Fruit fly (Drosophila melanogaster): ENCODE measurements around the gene mip130.

mip130 gene

DNA sequence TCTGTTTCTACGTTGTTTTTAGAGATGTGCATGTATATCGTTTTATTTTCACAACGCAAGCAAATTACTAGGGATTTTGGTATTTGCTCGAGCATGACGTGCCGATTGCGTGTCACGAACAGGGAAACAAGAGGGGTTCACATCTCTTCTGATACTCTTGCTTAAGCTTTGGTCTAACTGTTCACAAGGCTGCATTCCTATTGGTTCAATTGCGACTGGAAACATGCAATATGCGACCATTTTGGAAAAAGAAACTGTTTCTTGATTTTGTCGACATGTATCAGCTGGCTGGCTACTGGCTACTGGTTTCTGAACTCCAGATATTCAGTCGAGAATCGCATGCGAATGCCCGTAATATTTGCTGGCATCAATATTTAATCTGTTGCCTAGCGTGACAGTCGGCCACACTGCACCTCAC lies 27.9 kb upstream of the mip130 start, which contains the start of gene Coa8 (continued):
- no peak for TF ChIP-seq CG9727 (GFP tag; optimal IDR thresholded peaks at IDR 0.05)
- TF ChIP-seq trh (GFP tag; optimal IDR thresholded peaks at IDR 0.05) = no peak
- TF ChIP-seq da (GFP tag; optimal IDR thresholded peaks at IDR 0.05) = no peak
- TF ChIP-seq CG31365 (tag; optimal IDR thresholded peaks at IDR 0.05) = no peak
- TF ChIP-seq CG7745 (tag; optimal IDR thresholded peaks at IDR 0.05) = no peak
- no peak for TF ChIP-seq CG8765 (GFP tag; IDR thresholded peaks at IDR 0.05)
- TF ChIP-seq tup (GFP tag; optimal IDR thresholded peaks at IDR 0.05) = no peak
- no peak for TF ChIP-seq CG5180 (GFP tag; optimal IDR thresholded peaks at IDR 0.05)
- no peak for TF ChIP-seq schlank (tag; optimal IDR thresholded peaks at IDR 0.05)
- no peak for TF ChIP-seq Mes4 (GFP tag; optimal IDR thresholded peaks at IDR 0.05)
- TF ChIP-seq CG34422 (GFP tag; IDR thresholded peaks at IDR 0.05) = 0 out of 3 replicates have a peak, but pooled peaks have one; percentile 47
- TF ChIP-seq CG11247 (GFP tag; IDR thresholded peaks at IDR 0.05) = 0 out of 2 replicates have a peak, but pooled peaks have one; percentile 19
- TF ChIP-seq twi (tag; optimal IDR thresholded peaks at IDR 0.05) = no peak
- no peak for TF ChIP-seq her (GFP tag; optimal IDR thresholded peaks at IDR 0.05)
- TF ChIP-seq Sry-δ (GFP tag; optimal IDR thresholded peaks at IDR 0.05) = peak; percentile 52
- no peak for TF ChIP-seq CG13775 (GFP tag; optimal IDR thresholded peaks at IDR 0.05)
- TF ChIP-seq Ets97D (GFP tag; optimal IDR thresholded peaks at IDR 0.05) = peak; percentile 9
- no peak for TF ChIP-seq CG5245 (GFP tag; optimal IDR thresholded peaks at IDR 0.05)
- peak; percentile 14 for TF ChIP-seq Chrac-16 (GFP tag; optimal IDR thresholded peaks at IDR 0.05)
- TF ChIP-seq Pdp1 (GFP tag; optimal IDR thresholded peaks at IDR 0.05) = peak; percentile 49 to 75
- TF ChIP-seq CG1603 (tag; optimal IDR thresholded peaks at IDR 0.05) = peak; percentile 54
- TF ChIP-seq tgo (GFP tag; IDR thresholded peaks at IDR 0.05) = peak; percentile 27; the same call in 1 of the 3 replicates
- TF ChIP-seq odd (GFP tag; optimal IDR thresholded peaks at IDR 0.05) = no peak
- TF ChIP-seq fd102C (GFP tag; optimal IDR thresholded peaks at IDR 0.05) = no peak
- TF ChIP-seq CG13424 (tag; optimal IDR thresholded peaks at IDR 0.05) = peak; percentile 62
- TF ChIP-seq rib (GFP tag; IDR thresholded peaks at IDR 0.05) = no peak
- TF ChIP-seq ewg (GFP tag; optimal IDR thresholded peaks at IDR 0.05) = no peak
- no peak for TF ChIP-seq jing (GFP tag; optimal IDR thresholded peaks at IDR 0.05)
- TF ChIP-seq Lpt (GFP tag; optimal IDR thresholded peaks at IDR 0.05) = no peak
- no peak for TF ChIP-seq tin (GFP tag; optimal IDR thresholded peaks at IDR 0.05)
- no peak for TF ChIP-seq CrebB (tag; optimal IDR thresholded peaks at IDR 0.05)
- 0 out of 2 replicates have a peak, but pooled peaks have one; percentile 42 for TF ChIP-seq Awh (GFP tag; IDR thresholded peaks at IDR 0.05)
- peak; percentile 15 for TF ChIP-seq Mad (GFP tag; optimal IDR thresholded peaks at IDR 0.05)
- no peak for TF ChIP-seq CG1024 (GFP tag; IDR thresholded peaks at IDR 0.05)
- TF ChIP-seq CG15479 (GFP tag; optimal IDR thresholded peaks at IDR 0.05) = no peak
- TF ChIP-seq onecut (GFP tag; IDR thresholded peaks at IDR 0.05) = 0 out of 2 replicates have a peak, but pooled peaks have one; percentile 11
- TF ChIP-seq gro (GFP tag; optimal IDR thresholded peaks at IDR 0.05) = no peak
- TF ChIP-seq NK7.1 (GFP tag; optimal IDR thresholded peaks at IDR 0.05) = no peak
- TF ChIP-seq chm (GFP tag; IDR thresholded peaks at IDR 0.05) = no peak
- peak; percentile 91 for TF ChIP-seq wek (GFP tag; optimal IDR thresholded peaks at IDR 0.05)
- TF ChIP-seq CG7556 (GFP tag; optimal IDR thresholded peaks at IDR 0.05) = no peak
- no peak for TF ChIP-seq chinmo (GFP tag; IDR thresholded peaks at IDR 0.05; ENCODE audit: partially characterized antibody)
- peak; percentile 34 for TF ChIP-seq Doc3 (GFP tag; IDR thresholded peaks at IDR 0.05; ENCODE audit: partially characterized antibody)
- no peak for TF ChIP-seq CG12071 (GFP tag; optimal IDR thresholded peaks at IDR 0.05)
- TF ChIP-seq CG7372 (GFP tag; IDR thresholded peaks at IDR 0.05) = 0 out of 2 replicates have a peak, but pooled peaks have one; percentile 25
- TF ChIP-seq salm (tag; optimal IDR thresholded peaks at IDR 0.05) = no peak
- no peak for TF ChIP-seq CG14965 (GFP tag; optimal IDR thresholded peaks at IDR 0.05; ENCODE audit: borderline replicate concordance)
- TF ChIP-seq CG10543 (GFP tag; optimal IDR thresholded peaks at IDR 0.05) = no peak
- TF ChIP-seq Bdp1 (GFP tag; optimal IDR thresholded peaks at IDR 0.05) = no peak
- peak; percentile 41 for TF ChIP-seq CG10366 (GFP tag; IDR thresholded peaks at IDR 0.05)
- TF ChIP-seq lab (GFP tag; optimal IDR thresholded peaks at IDR 0.05) = no peak
